Worm (Caenorhabditis elegans) whole organism, young adult: ENCODE data around the gene npp-5.

ENCODE experiments used
- B0261.1 ChIP-seq: sonication (generic microtip); optimal IDR thresholded peaks from 2 replicates; lab custom pipeline; 2016; ENCODE audit warnings: mild to moderate bottlenecking, missing genetic modification characterization, moderate library complexity, missing compliant biosample characterization
- C17E4.6 ChIP-seq: fragments of 200-800 bp; sonication (Bioruptor generic); IDR thresholded peaks from 2 replicates; pipeline ENCODE4 v1.3.6; 2022; ENCODE audit warnings: missing genetic modification reagents, missing genetic modification characterization, missing compliant biosample characterization
- F10E7.11 ChIP-seq: sonication (generic microtip); optimal IDR thresholded peaks from 2 replicates; lab custom pipeline; 2017; ENCODE audit warnings: mild to moderate bottlenecking, missing genetic modification characterization, moderate library complexity, missing compliant biosample characterization
- F49E8.2 ChIP-seq: sonication (generic microtip); optimal IDR thresholded peaks from 3 replicates; lab custom pipeline; 2017; ENCODE audit warnings: missing genetic modification characterization, mild to moderate bottlenecking, missing compliant biosample characterization, antibody characterized with exemption, moderate library complexity; ENCODE audit not compliant: insufficient read depth
- F52B5.7 ChIP-seq: sonication (generic microtip); optimal IDR thresholded peaks from 2 replicates; lab custom pipeline; 2016; ENCODE audit warnings: mild to moderate bottlenecking, missing genetic modification characterization, missing compliant biosample characterization
- F57C9.4 ChIP-seq: sonication (generic microtip); optimal IDR thresholded peaks from 2 replicates; lab custom pipeline; 2017; ENCODE audit warnings: mild to moderate bottlenecking, missing genetic modification characterization, missing compliant biosample characterization
- T07F8.4 ChIP-seq: sonication (generic microtip); optimal IDR thresholded peaks from 2 replicates; lab custom pipeline; 2016; ENCODE audit warnings: mild to moderate bottlenecking, missing genetic modification characterization, moderate library complexity, missing compliant biosample characterization
- Y67H2A.10 ChIP-seq: fragments of 200-800 bp; sonication (Bioruptor generic); conservative IDR thresholded peaks from 2 replicates; pipeline ENCODE4 v1.3.6; 2022; ENCODE audit warnings: missing genetic modification reagents, missing genetic modification characterization, missing compliant biosample characterization
- Y79H2A.3 ChIP-seq: fragments of 200-800 bp; sonication (Bioruptor generic); conservative IDR thresholded peaks from 2 replicates; pipeline ENCODE4 v1.3.6; 2022; ENCODE audit warnings: missing genetic modification reagents, missing genetic modification characterization, missing compliant biosample characterization
- Y95B8A.8 ChIP-seq: fragments of 200-800 bp; sonication (Bioruptor generic); IDR thresholded peaks from 2 replicates; pipeline ENCODE4 v1.3.6; 2022; ENCODE audit warnings: missing genetic modification reagents, missing genetic modification characterization, missing compliant biosample characterization
- akir-1 ChIP-seq: fragments of 200-800 bp; sonication (Bioruptor generic); optimal IDR thresholded peaks from 2 replicates; lab custom pipeline; 2018; ENCODE audit warnings: mild to moderate bottlenecking, missing genetic modification characterization, moderate library complexity, missing compliant biosample characterization
- aptf-2 ChIP-seq: fragments of 200-800 bp; sonication (Bioruptor generic); conservative IDR thresholded peaks from 2 replicates; pipeline ENCODE4 v1.3.6; 2022; ENCODE audit warnings: missing genetic modification reagents, missing genetic modification characterization, missing compliant biosample characterization
- aptf-3 ChIP-seq: fragments of 200-800 bp; sonication (Bioruptor generic); IDR thresholded peaks from 2 replicates; pipeline ENCODE4 v1.3.6; 2022; ENCODE audit warnings: missing genetic modification characterization, missing compliant biosample characterization
- athp-1 ChIP-seq: sonication (generic microtip); optimal IDR thresholded peaks from 2 replicates; lab custom pipeline; 2017; ENCODE audit warnings: mild to moderate bottlenecking, missing genetic modification characterization, missing compliant biosample characterization
- attf-5 ChIP-seq: fragments of 200-800 bp; sonication (Bioruptor generic); optimal IDR thresholded peaks from 2 replicates; lab custom pipeline; 2018; ENCODE audit warnings: mild to moderate bottlenecking, missing genetic modification characterization, missing compliant biosample characterization
- attf-6 ChIP-seq: fragments of 200-800 bp; sonication (Bioruptor generic); IDR thresholded peaks from 2 replicates; pipeline ENCODE4 v1.3.6; 2022; ENCODE audit warnings: missing genetic modification reagents, missing genetic modification characterization, missing compliant biosample characterization
- ceh-100 ChIP-seq: fragments of 200-800 bp; sonication (Bioruptor generic); IDR thresholded peaks from 2 replicates; pipeline ENCODE4 v1.3.6; 2022; ENCODE audit warnings: missing genetic modification reagents, missing genetic modification characterization, missing compliant biosample characterization
- ceh-27 ChIP-seq: fragments of 200-800 bp; sonication (Bioruptor generic); optimal IDR thresholded peaks from 2 replicates; lab custom pipeline; 2018; ENCODE audit warnings: mild to moderate bottlenecking, missing genetic modification characterization, moderate library complexity, missing compliant biosample characterization
- ceh-91 ChIP-seq: fragments of 200-800 bp; sonication (Bioruptor generic); IDR thresholded peaks from 2 replicates; pipeline ENCODE4 v1.3.6; 2022; ENCODE audit warnings: missing genetic modification reagents, missing genetic modification characterization, missing compliant biosample characterization
- egl-18 ChIP-seq: fragments of 200-800 bp; sonication (Bioruptor generic); IDR thresholded peaks from 2 replicates; pipeline ENCODE4 v1.3.6; 2022; ENCODE audit warnings: missing genetic modification reagents, missing genetic modification characterization, missing compliant biosample characterization
- egl-44 ChIP-seq: fragments of 200-800 bp; sonication (Bioruptor generic); IDR thresholded peaks from 2 replicates; pipeline ENCODE4 v1.3.6; 2022; ENCODE audit warnings: missing genetic modification reagents, missing genetic modification characterization, missing compliant biosample characterization
- fkh-3 ChIP-seq: sonication (generic microtip); optimal IDR thresholded peaks from 2 replicates; lab custom pipeline; 2016; ENCODE audit warnings: mild to moderate bottlenecking, missing genetic modification characterization, missing compliant biosample characterization
- hmg-1.2 ChIP-seq: fragments of 200-800 bp; sonication (Bioruptor generic); IDR thresholded peaks from 2 replicates; pipeline ENCODE4 v1.3.6; 2022; ENCODE audit warnings: missing genetic modification reagents, missing genetic modification characterization, missing compliant biosample characterization
- hmg-20 ChIP-seq: fragments of 200-800 bp; sonication (Bioruptor generic); IDR thresholded peaks from 2 replicates; pipeline ENCODE4 v1.3.6; 2022; ENCODE audit warnings: missing genetic modification reagents, missing genetic modification characterization, missing compliant biosample characterization
- hrde-1 ChIP-seq: sonication (generic microtip); optimal IDR thresholded peaks from 2 replicates; lab custom pipeline; 2016; ENCODE audit warnings: missing genetic modification characterization, mild to moderate bottlenecking, missing compliant biosample characterization, moderate library complexity, missing genotype, missing genetic modification reagents, borderline replicate concordance
- lag-1 ChIP-seq: fragments of 200-800 bp; sonication (Bioruptor generic); IDR thresholded peaks from 2 replicates; pipeline ENCODE4 v1.3.6; 2022; ENCODE audit warnings: missing genetic modification reagents, missing genetic modification characterization, missing compliant biosample characterization
- let-526 ChIP-seq: fragments of 200-800 bp; sonication (Bioruptor generic); IDR thresholded peaks from 2 replicates; pipeline ENCODE4 v1.3.6; 2022; ENCODE audit warnings: missing genetic modification reagents, missing genetic modification characterization, missing compliant biosample characterization
- lin-26 ChIP-seq: fragments of 200-800 bp; sonication (Bioruptor generic); IDR thresholded peaks from 2 replicates; pipeline ENCODE4 v1.3.6; 2022; ENCODE audit warnings: missing genetic modification reagents, missing genetic modification characterization, missing compliant biosample characterization
- lin-40 ChIP-seq: sonication (generic microtip); optimal IDR thresholded peaks from 2 replicates; lab custom pipeline; 2016; ENCODE audit warnings: missing genetic modification characterization, mild to moderate bottlenecking, missing compliant biosample characterization, missing genotype, missing genetic modification reagents
- lin-54 ChIP-seq: fragments of 200-800 bp; sonication (Bioruptor generic); optimal IDR thresholded peaks from 2 replicates; lab custom pipeline; 2018; ENCODE audit warnings: mild to moderate bottlenecking, missing genetic modification characterization, missing compliant biosample characterization
- lir-1 ChIP-seq: fragments of 200-800 bp; sonication (Bioruptor generic); conservative IDR thresholded peaks from 2 replicates; pipeline ENCODE4 v1.3.6; 2022; ENCODE audit warnings: missing genetic modification reagents, missing genetic modification characterization, missing compliant biosample characterization
- lsl-1 ChIP-seq: fragments of 200-800 bp; sonication (Bioruptor generic); optimal IDR thresholded peaks from 2 replicates; lab custom pipeline; 2018; ENCODE audit warnings: mild to moderate bottlenecking, missing genetic modification characterization, moderate library complexity, missing compliant biosample characterization
- lsy-27 ChIP-seq: sonication (generic microtip); optimal IDR thresholded peaks from 2 replicates; lab custom pipeline; 2017; ENCODE audit warnings: missing genetic modification characterization, mild to moderate bottlenecking, missing compliant biosample characterization, antibody characterized with exemption, missing genotype, borderline replicate concordance; ENCODE audit not compliant: insufficient read depth
- madf-10 ChIP-seq: sonication (generic microtip); optimal IDR thresholded peaks from 2 replicates; lab custom pipeline; 2016; ENCODE audit warnings: mild to moderate bottlenecking, missing genetic modification characterization, missing compliant biosample characterization
- madf-8 ChIP-seq: fragments of 200-800 bp; sonication (Bioruptor generic); conservative IDR thresholded peaks from 2 replicates; pipeline ENCODE4 v1.3.6; 2022; ENCODE audit warnings: missing genetic modification reagents, missing genetic modification characterization, missing compliant biosample characterization
- mcd-1 ChIP-seq: fragments of 200-800 bp; sonication (Bioruptor generic); IDR thresholded peaks from 2 replicates; pipeline ENCODE4 v1.3.6; 2022; ENCODE audit warnings: missing genetic modification reagents, missing genetic modification characterization, missing compliant biosample characterization
- mxl-1 ChIP-seq: sonication (generic microtip); optimal IDR thresholded peaks from 2 replicates; lab custom pipeline; 2016; ENCODE audit warnings: missing genetic modification characterization, missing compliant biosample characterization
- nhr-179 ChIP-seq: sonication (generic microtip); optimal IDR thresholded peaks from 2 replicates; lab custom pipeline; 2016; ENCODE audit warnings: mild to moderate bottlenecking, missing genetic modification characterization, missing compliant biosample characterization
- rcor-1 ChIP-seq: fragments of 200-800 bp; sonication (Bioruptor generic); IDR thresholded peaks from 2 replicates; pipeline ENCODE4 v1.3.6; 2022; ENCODE audit warnings: missing genetic modification reagents, missing genetic modification characterization, missing compliant biosample characterization
- sea-2 ChIP-seq: fragments of 200-800 bp; sonication (Bioruptor generic); IDR thresholded peaks from 2 replicates; pipeline ENCODE4 v1.3.6; 2022; ENCODE audit warnings: missing genetic modification characterization, missing compliant biosample characterization
- snpc-4 ChIP-seq, 5 experiments: fragments of 150-350 bp in 1 of 5; sonication (generic microtip) in 4 of 5; optimal IDR thresholded peaks; 2 replicates each; lab custom pipeline; 2014 to 2018; ENCODE audit warnings: missing genetic modification characterization in 5 of 5, missing biosample characterization in 3 of 5, antibody characterized with exemption in 2 of 5, mild to moderate bottlenecking in 2 of 5, missing compliant biosample characterization in 2 of 5, missing genotype in 2 of 5, moderate library complexity in 2 of 5, missing genetic modification reagents in 1 of 5
- somi-1 ChIP-seq: fragments of 200-800 bp; sonication (Bioruptor generic); optimal IDR thresholded peaks from 2 replicates; lab custom pipeline; 2018; ENCODE audit warnings: mild to moderate bottlenecking, missing genetic modification characterization, missing compliant biosample characterization
- sptf-2 ChIP-seq: fragments of 200-800 bp; sonication (Bioruptor generic); optimal IDR thresholded peaks from 2 replicates; lab custom pipeline; 2018; ENCODE audit warnings: mild to moderate bottlenecking, missing genetic modification characterization, missing compliant biosample characterization
- unc-130 ChIP-seq: sonication (generic microtip); optimal IDR thresholded peaks from 2 replicates; lab custom pipeline; 2016; ENCODE audit warnings: missing genetic modification reagents, missing genetic modification characterization, missing compliant biosample characterization
- unc-62 ChIP-seq: fragments of 150-350 bp; optimal IDR thresholded peaks from 2 replicates; lab custom pipeline; 2014; ENCODE audit warnings: missing biosample characterization, missing genetic modification reagents, missing genetic modification characterization
- ztf-26 ChIP-seq: sonication (generic microtip); optimal IDR thresholded peaks from 2 replicates; lab custom pipeline; 2017; ENCODE audit warnings: missing genetic modification characterization, missing compliant biosample characterization
- ztf-28 ChIP-seq: fragments of 200-800 bp; sonication (Bioruptor generic); IDR thresholded peaks from 2 replicates; pipeline ENCODE4 v1.3.6; 2022; ENCODE audit warnings: missing genetic modification reagents, missing genetic modification characterization, missing compliant biosample characterization
- ztf-3 ChIP-seq: fragments of 200-800 bp; sonication (Bioruptor generic); optimal IDR thresholded peaks from 2 replicates; lab custom pipeline; 2018; ENCODE audit warnings: mild to moderate bottlenecking, missing genetic modification characterization, missing compliant biosample characterization

npp-5 gene

ce11 chrII:11635745-11636161 is 36.1 kb upstream of the npp-5 start:
- peak; percentile 16 for TF ChIP-seq attf-5
- no peak for TF ChIP-seq B0261.1 (tag; lab: Kevin White, UChicago)
- TF ChIP-seq T07F8.4 = no peak
- TF ChIP-seq lsy-27 = no peak
- peak; percentile 33 for TF ChIP-seq lin-54
- no peak for TF ChIP-seq snpc-4 (GFP tag; optimal IDR thresholded peaks at IDR 0.05; lab: Kevin White, UChicago)
- TF ChIP-seq snpc-4 (tag; optimal IDR thresholded peaks at IDR 0.05; lab: Kevin White, UChicago) = peak in 1 of 4 experiments; percentile 21
- no peak for TF ChIP-seq lsl-1 (GFP tag; lab: Kevin White, UChicago)
- TF ChIP-seq ztf-3 (GFP tag; lab: Kevin White, UChicago) = no peak
- TF ChIP-seq F49E8.2 (tag; lab: Kevin White, UChicago) = no peak
- TF ChIP-seq nhr-179 (tag; lab: Kevin White, UChicago) = no peak
- TF ChIP-seq sptf-2 (GFP tag; lab: Kevin White, UChicago) = no peak
- TF ChIP-seq unc-62 (GFP tag; lab: Kevin White, UChicago) = peak; percentile 70
- peak; percentile 75 for TF ChIP-seq ztf-26 (tag; lab: Kevin White, UChicago)
- peak; percentile 77 for TF ChIP-seq somi-1 (GFP tag; lab: Kevin White, UChicago)
- TF ChIP-seq hrde-1 (tag; lab: Kevin White, UChicago) = no peak
- TF ChIP-seq aptf-3 (GFP tag; lab: Robert Waterston, UW) = no peak
- peak; percentile 49; the same call in 1 of the 2 replicates for TF ChIP-seq mcd-1 (GFP tag; lab: Robert Waterston, UW)
- no peak; the same call in 1 of the 2 replicates for TF ChIP-seq rcor-1 (GFP tag; lab: Robert Waterston, UW)
- TF ChIP-seq let-526 (GFP tag; lab: Robert Waterston, UW) = peak; percentile 79; the same call in 1 of the 2 replicates
- 0 out of 2 replicates have a peak, but pooled peaks have one; percentile 43 for TF ChIP-seq lin-26 (GFP tag; lab: Robert Waterston, UW)
- TF ChIP-seq athp-1 = peak; percentile 13
- TF ChIP-seq lag-1 (GFP tag; lab: Robert Waterston, UW) = no peak
- no peak for TF ChIP-seq ceh-91 (GFP tag; lab: Robert Waterston, UW)
- TF ChIP-seq Y79H2A.3 (GFP tag; lab: Robert Waterston, UW) = no peak
- no peak for TF ChIP-seq egl-44 (GFP tag; lab: Robert Waterston, UW)
- TF ChIP-seq F10E7.11 (tag; lab: Kevin White, UChicago) = no peak
- TF ChIP-seq ceh-100 (GFP tag; lab: Robert Waterston, UW) = no peak
- TF ChIP-seq ceh-27 (GFP tag; lab: Kevin White, UChicago) = peak; percentile 67
- no peak for TF ChIP-seq F57C9.4 (tag; lab: Kevin White, UChicago)
- TF ChIP-seq lin-40 (tag; lab: Kevin White, UChicago) = peak; percentile 78
- TF ChIP-seq Y95B8A.8 (GFP tag; lab: Robert Waterston, UW) = no peak
- TF ChIP-seq akir-1 = no peak
- TF ChIP-seq fkh-3 (tag; lab: Kevin White, UChicago) = no peak
- TF ChIP-seq mxl-1 (tag; lab: Kevin White, UChicago) = no peak
- TF ChIP-seq hmg-1.2 (GFP tag; lab: Robert Waterston, UW) = peak; percentile 58
- TF ChIP-seq aptf-2 (GFP tag; lab: Robert Waterston, UW) = no peak
- TF ChIP-seq ztf-28 (GFP tag; lab: Robert Waterston, UW) = no peak
- TF ChIP-seq Y67H2A.10 = 0 out of 2 replicates have a peak, but pooled peaks have one; percentile 29
- TF ChIP-seq sea-2 (GFP tag; lab: Robert Waterston, UW) = no peak
- no peak for TF ChIP-seq attf-6
- no peak for TF ChIP-seq C17E4.6 (GFP tag; lab: Robert Waterston, UW)
- TF ChIP-seq madf-10 = peak; percentile 26
- no peak for TF ChIP-seq hmg-20 (GFP tag; lab: Robert Waterston, UW)
- no peak for TF ChIP-seq lir-1 (GFP tag; lab: Robert Waterston, UW)
- no peak for TF ChIP-seq egl-18 (GFP tag; lab: Robert Waterston, UW)
- TF ChIP-seq unc-130 (GFP tag; lab: Kevin White, UChicago) = no peak
- peak; percentile 54 for TF ChIP-seq F52B5.7 (tag; lab: Kevin White, UChicago)
- TF ChIP-seq madf-8 (GFP tag; lab: Robert Waterston, UW) = no peak
